Worm (Caenorhabditis elegans): ENCODE data around the gene rcs-1.

The rcs-1 gene

ce11 chrX:8819815-8820415, 8.4 kb downstream of the rcs-1 start (continued):
- TF ChIP-seq zip-11 (GFP tag; IDR thresholded peaks at IDR 0.05) (peak; percentile 62; the same call in 1 of the 2 replicates), dmd-9 (GFP tag; IDR thresholded peaks at IDR 0.05) (no peak), pqm-1 (tag; optimal IDR thresholded peaks at IDR 0.05) (no peak), nhr-6 (tag; optimal IDR thresholded peaks at IDR 0.05) (no peak), nhr-48 (tag; optimal IDR thresholded peaks at IDR 0.05) (peak; percentile 28), daf-8 (GFP tag; IDR thresholded peaks at IDR 0.05) (no peak), R02D3.7 (tag; optimal IDR thresholded peaks at IDR 0.05) (no peak), ztf-11 (tag; optimal IDR thresholded peaks at IDR 0.05) (no peak), ceh-82 (tag; optimal IDR thresholded peaks at IDR 0.05) (no peak), arid-1 (GFP tag; conservative IDR thresholded peaks at IDR 0.05) (peak; percentile 69), duxl-1 (tag; optimal IDR thresholded peaks at IDR 0.05; ENCODE audit: poor library complexity) (peak; percentile 50), ztf-7 (tag; optimal IDR thresholded peaks at IDR 0.05) (no peak), nhr-28 (tag; optimal IDR thresholded peaks at IDR 0.05) (peak; percentile 9), F44E2.7 (GFP tag; IDR thresholded peaks at IDR 0.05) (no peak), egl-43 (GFP tag; IDR thresholded peaks at IDR 0.05) (peak; percentile 72), ZK337.2 (GFP tag; IDR thresholded peaks at IDR 0.05) (no peak), aha-1 (tag) (peak; percentile 89), T20F7.1 (GFP tag; optimal IDR thresholded peaks at IDR 0.05) (no peak), pha-4 (GFP tag; IDR thresholded peaks at IDR 0.05) (peak; percentile 70; the same call in 1 of the 2 replicates), pha-4 (tag; optimal IDR thresholded peaks at IDR 0.05) (no peak), nhr-42 (GFP tag; IDR thresholded peaks at IDR 0.05) (no peak), ceh-32 (tag; optimal IDR thresholded peaks at IDR 0.05; ENCODE audit: poor library complexity) (no peak), Y5F2A.4 (GFP tag; optimal IDR thresholded peaks at IDR 0.05) (no peak), lin-1 (GFP tag; IDR thresholded peaks at IDR 0.05) (peak; percentile 53; the same call in 1 of the 2 replicates), dmd-8 (GFP tag; IDR thresholded peaks at IDR 0.05) (no peak), zfp-2 (tag; optimal IDR thresholded peaks at IDR 0.05) (no peak), F26F4.8 (GFP tag; conservative IDR thresholded peaks at IDR 0.05) (no peak; the same call in 1 of the 2 replicates), lin-13 (GFP tag; optimal IDR thresholded peaks at IDR 0.05) (no peak), skn-1 (tag; optimal IDR thresholded peaks at IDR 0.05) (no peak), snpc-4 (tag; optimal IDR thresholded peaks at IDR 0.05) (no peak), nhr-10 (tag; optimal IDR thresholded peaks at IDR 0.05) (no peak), hlh-30 (tag; optimal IDR thresholded peaks at IDR 0.05; ENCODE audit: insufficient read depth) (peak; percentile 24), mxl-2 (GFP tag; conservative IDR thresholded peaks at IDR 0.05) (no peak), lin-15B (tag; optimal IDR thresholded peaks at IDR 0.05) (no peak)

- peak; percentile 36 to 58; a peak in 1 of 4 replicates for TF ChIP-seq madf-5 (GFP tag; IDR thresholded peaks at IDR 0.05)
- TF ChIP-seq egl-43 (GFP tag; IDR thresholded peaks at IDR 0.05), result peak; percentile 76
- peak; percentile 32; the same call in 1 of the 2 replicates for TF ChIP-seq ctbp-1 (GFP tag; IDR thresholded peaks at IDR 0.05)
- peak; percentile 55 for TF ChIP-seq lin-38 (GFP tag; IDR thresholded peaks at IDR 0.05)
- TF ChIP-seq lim-7 (GFP tag; IDR thresholded peaks at IDR 0.05), result peak; percentile 57; the same call in 1 of the 2 replicates
- peak; percentile 46; the same call in 1 of the 2 replicates for TF ChIP-seq snpc-1.2 (GFP tag; IDR thresholded peaks at IDR 0.05)
- 0 out of 2 replicates have a peak, but pooled peaks have one; percentile 12 for TF ChIP-seq arid-1 (GFP tag; conservative IDR thresholded peaks at IDR 0.05)
- TF ChIP-seq Y48G9A.11 (GFP tag; IDR thresholded peaks at IDR 0.05), result 0 out of 2 replicates have a peak, but pooled peaks have one; percentile 19
- TF ChIP-seq dmd-8 (GFP tag; IDR thresholded peaks at IDR 0.05), result peak; percentile 53; the same call in 1 of the 2 replicates
- peak; percentile 26; the same call in 1 of the 2 replicates for TF ChIP-seq hmg-1.1 (GFP tag; IDR thresholded peaks at IDR 0.05)
- peak; percentile 69; the same call in 1 of the 2 replicates for TF ChIP-seq F26F4.8 (GFP tag; conservative IDR thresholded peaks at IDR 0.05)
- 0 out of 2 replicates have a peak, but pooled peaks have one; percentile 27 for TF ChIP-seq dmd-9 (GFP tag; IDR thresholded peaks at IDR 0.05)
- TF ChIP-seq lin-1 (GFP tag; IDR thresholded peaks at IDR 0.05), result 0 out of 2 replicates have a peak, but pooled peaks have one; percentile 9
- TF ChIP-seq madf-9 (GFP tag; conservative IDR thresholded peaks at IDR 0.05), result peak; percentile 26; the same call in 1 of the 2 replicates
- peak; percentile 12 for TF ChIP-seq mes-2 (tag; optimal IDR thresholded peaks at IDR 0.05; ENCODE audit: poor library complexity, severe bottlenecking)
- peak; percentile 43; the same call in 1 of the 2 replicates for TF ChIP-seq vab-7 (GFP tag; IDR thresholded peaks at IDR 0.05)
- 0 out of 2 replicates have a peak, but pooled peaks have one; percentile 26 for TF ChIP-seq mxl-2 (GFP tag; conservative IDR thresholded peaks at IDR 0.05)
- peak; percentile 62; the same call in 1 of the 2 replicates for TF ChIP-seq D1046.2 (GFP tag; IDR thresholded peaks at IDR 0.05)
Measured at ce11 chrX:8818438-8818837, 9.9 kb downstream of the rcs-1 start.
